Fruit fly (Drosophila melanogaster) whole organism, embryonic: Measurements from ENCODE around the gene CG5808.

ENCODE experiments used
- Atf3 ChIP-seq: fragments of 200-800 bp; sonication (Bioruptor generic); optimal IDR thresholded peaks from 3 replicates; lab custom pipeline; 2016; ENCODE audit warnings: missing biosample characterization, missing genetic modification characterization
- Blimp-1 ChIP-seq: fragments of 200-800 bp; sonication (Bioruptor generic); optimal IDR thresholded peaks from 3 replicates; lab custom pipeline; 2018; ENCODE audit warnings: missing biosample characterization, missing genetic modification characterization, mild to moderate bottlenecking, moderate library complexity, missing genetic modification reagents
- CG10147 ChIP-seq: fragments of 200-800 bp; sonication (Bioruptor generic); optimal IDR thresholded peaks from 2 replicates; lab custom pipeline; 2019; ENCODE audit warnings: missing biosample characterization, mild to moderate bottlenecking, missing genetic modification characterization, moderate library complexity
- CG10274 ChIP-seq: fragments of 200-800 bp; sonication (Bioruptor generic); optimal IDR thresholded peaks from 3 replicates; lab custom pipeline; 2017; ENCODE audit warnings: missing biosample characterization, mild to moderate bottlenecking, missing genetic modification characterization
- CG10959 ChIP-seq: fragments of 200-800 bp; sonication (Bioruptor generic); IDR thresholded peaks from 2 replicates; pipeline ENCODE4 v1.3.6; 2022; ENCODE audit warnings: missing biosample characterization, missing genetic modification characterization
- CG11723 ChIP-seq: fragments of 200-800 bp; sonication (Bioruptor generic); optimal IDR thresholded peaks from 2 replicates; lab custom pipeline; 2017; ENCODE audit warnings: missing biosample characterization, mild to moderate bottlenecking, missing genetic modification characterization
- CG14014 ChIP-seq: fragments of 200-800 bp; sonication (Bioruptor generic); IDR thresholded peaks from 2 replicates; pipeline ENCODE4 v1.3.6; 2022; ENCODE audit warnings: missing biosample characterization, missing genetic modification characterization
- CG14860 ChIP-seq: fragments of 200-800 bp; sonication (Bioruptor generic); IDR thresholded peaks from 3 replicates; pipeline ENCODE4 v1.3.6; 2022; ENCODE audit warnings: missing biosample characterization, missing genetic modification characterization; ENCODE audit not compliant: partially characterized antibody
- CG14965 ChIP-seq: fragments of 200-800 bp; sonication (Bioruptor generic); optimal IDR thresholded peaks from 2 replicates; lab custom pipeline; 2016; ENCODE audit warnings: missing biosample characterization, missing genetic modification characterization, borderline replicate concordance
- CG15073 ChIP-seq: fragments of 200-800 bp; sonication (Bioruptor generic); optimal IDR thresholded peaks from 2 replicates; lab custom pipeline; 2016; ENCODE audit warnings: missing biosample characterization, missing genetic modification characterization
- CG15479 ChIP-seq: fragments of 200-800 bp; sonication (Bioruptor generic); optimal IDR thresholded peaks from 3 replicates; lab custom pipeline; 2019; ENCODE audit warnings: missing biosample characterization, mild to moderate bottlenecking, missing genetic modification characterization, moderate library complexity
- CG17186 ChIP-seq: fragments of 200-800 bp; sonication (Bioruptor generic); optimal IDR thresholded peaks from 3 replicates; lab custom pipeline; 2017; ENCODE audit warnings: missing biosample characterization, missing genetic modification reagents, missing genetic modification characterization
- CG18011 ChIP-seq: fragments of 200-800 bp; sonication (Bioruptor generic); optimal IDR thresholded peaks from 2 replicates; lab custom pipeline; 2017; ENCODE audit warnings: missing biosample characterization, missing genetic modification characterization, mild to moderate bottlenecking, moderate library complexity, missing genotype
- CG18764 ChIP-seq: fragments of 200-800 bp; sonication (Bioruptor generic); optimal IDR thresholded peaks from 3 replicates; lab custom pipeline; 2016; ENCODE audit warnings: missing biosample characterization, missing genetic modification characterization
- CG2120 ChIP-seq: fragments of 200-800 bp; sonication (Bioruptor generic); optimal IDR thresholded peaks from 3 replicates; lab custom pipeline; 2016; ENCODE audit warnings: missing biosample characterization, missing genetic modification characterization
- CG2202 ChIP-seq: fragments of 200-800 bp; sonication (Bioruptor generic); optimal IDR thresholded peaks from 2 replicates; lab custom pipeline; 2018; ENCODE audit warnings: missing biosample characterization, mild to moderate bottlenecking, missing genetic modification characterization
- CG3065 ChIP-seq: fragments of 200-800 bp; sonication (Bioruptor generic); optimal IDR thresholded peaks from 2 replicates; lab custom pipeline; 2016; ENCODE audit warnings: missing biosample characterization, missing genetic modification characterization
- CG3847 ChIP-seq: fragments of 200-800 bp; sonication (Bioruptor generic); IDR thresholded peaks from 2 replicates; pipeline ENCODE4 v1.3.6; 2022; ENCODE audit warnings: missing biosample characterization, missing genetic modification characterization
- CG4328 ChIP-seq: fragments of 200-800 bp; sonication (Bioruptor generic); optimal IDR thresholded peaks from 3 replicates; lab custom pipeline; 2017; ENCODE audit warnings: missing biosample characterization, missing genetic modification reagents, missing genetic modification characterization
- CG8281 ChIP-seq: fragments of 200-800 bp; sonication (Bioruptor generic); optimal IDR thresholded peaks from 2 replicates; lab custom pipeline; 2018; ENCODE audit warnings: missing biosample characterization, mild to moderate bottlenecking, missing genetic modification characterization, moderate library complexity
- CG8388 ChIP-seq: fragments of 200-800 bp; sonication (Bioruptor generic); optimal IDR thresholded peaks from 2 replicates; lab custom pipeline; 2019; ENCODE audit warnings: missing biosample characterization, mild to moderate bottlenecking, missing genetic modification characterization, moderate library complexity
- Chrac-16 ChIP-seq: fragments of 200-800 bp; sonication (Bioruptor generic); optimal IDR thresholded peaks from 3 replicates; lab custom pipeline; 2016; ENCODE audit warnings: missing biosample characterization, missing genetic modification characterization
- CoRest ChIP-seq: fragments of 200-800 bp; sonication (Bioruptor generic); optimal IDR thresholded peaks from 3 replicates; lab custom pipeline; 2018; ENCODE audit warnings: missing biosample characterization, mild to moderate bottlenecking, missing genetic modification characterization, moderate library complexity
- Dbx ChIP-seq: fragments of 200-800 bp; sonication (Bioruptor generic); IDR thresholded peaks from 3 replicates; pipeline ENCODE4 v1.3.6; 2022; ENCODE audit warnings: missing biosample characterization, missing genetic modification characterization
- Dref ChIP-seq: fragments of 200-800 bp; sonication (Bioruptor generic); IDR thresholded peaks from 2 replicates; pipeline ENCODE4 v1.3.6; 2022; ENCODE audit warnings: missing biosample characterization, missing genetic modification characterization
- Jarid2 ChIP-seq: fragments of 200-800 bp; sonication (Bioruptor generic); optimal IDR thresholded peaks from 3 replicates; lab custom pipeline; 2017; ENCODE audit warnings: mild to moderate bottlenecking, missing biosample characterization, missing genetic modification reagents, missing genetic modification characterization
- Kr ChIP-seq: fragments of 200-800 bp; sonication (Bioruptor generic); optimal IDR thresholded peaks from 2 replicates; lab custom pipeline; 2017; ENCODE audit warnings: missing biosample characterization, mild to moderate bottlenecking, missing genetic modification characterization
- Med ChIP-seq: fragments of 200-800 bp; sonication (Bioruptor generic); peaks from one replicate; lab custom pipeline; 2016; ENCODE audit warnings: missing biosample characterization, missing genetic modification characterization, mild to moderate bottlenecking, inconsistent platforms, moderate library complexity
- Meics ChIP-seq: fragments of 200-800 bp; sonication (Bioruptor generic); optimal IDR thresholded peaks from 2 replicates; lab custom pipeline; 2017; ENCODE audit warnings: missing biosample characterization, mild to moderate bottlenecking, missing genetic modification characterization
- Mrtf ChIP-seq: fragments of 200-800 bp; sonication (Bioruptor generic); IDR thresholded peaks from 3 replicates; pipeline ENCODE4 v1.3.6; 2022; ENCODE audit warnings: missing biosample characterization, missing genetic modification characterization
- PHDP ChIP-seq: fragments of 200-800 bp; sonication (Bioruptor generic); optimal IDR thresholded peaks from 3 replicates; lab custom pipeline; 2018; ENCODE audit warnings: missing biosample characterization, mild to moderate bottlenecking, missing genetic modification characterization, moderate library complexity
- al ChIP-seq: fragments of 200-800 bp; sonication (Bioruptor generic); IDR thresholded peaks from 2 replicates; pipeline ENCODE4 v1.3.6; 2022; ENCODE audit warnings: missing biosample characterization, missing genetic modification characterization
- amos ChIP-seq: fragments of 200-800 bp; sonication (Bioruptor generic); IDR thresholded peaks from 2 replicates; pipeline ENCODE4 v1.3.6; 2022; ENCODE audit warnings: missing biosample characterization, missing genetic modification characterization; ENCODE audit not compliant: partially characterized antibody
- bsh ChIP-seq, 2 experiments: fragments of 200-800 bp; sonication (Bioruptor generic); optimal IDR thresholded peaks; 2 replicates each; lab custom pipeline; 2017 to 2018; ENCODE audit warnings: mild to moderate bottlenecking in 2 of 2, missing biosample characterization in 2 of 2, missing genetic modification characterization in 2 of 2, moderate library complexity in 1 of 2
- cg ChIP-seq: fragments of 200-800 bp; sonication (Bioruptor generic); optimal IDR thresholded peaks from 3 replicates; lab custom pipeline; 2019; ENCODE audit warnings: missing biosample characterization, mild to moderate bottlenecking, missing genetic modification characterization, moderate library complexity
- crp ChIP-seq, 2 experiments: fragments of 200-800 bp; sonication (Bioruptor generic); optimal IDR thresholded peaks; 2 replicates in 1 of 2; 3 replicates in 1 of 2; lab custom pipeline; 2017; ENCODE audit warnings: missing biosample characterization in 2 of 2, missing genetic modification characterization in 2 of 2, mild to moderate bottlenecking in 1 of 2, moderate library complexity in 1 of 2
- dpn ChIP-seq, 2 experiments: fragments of 200-800 bp; sonication (Bioruptor generic); optimal IDR thresholded peaks; 3 replicates each; lab custom pipeline; 2016; ENCODE audit warnings: missing biosample characterization in 2 of 2, missing genetic modification characterization in 2 of 2
- dysf ChIP-seq: fragments of 200-800 bp; sonication (Bioruptor generic); IDR thresholded peaks from 3 replicates; pipeline ENCODE4 v1.3.6; 2022; ENCODE audit warnings: missing biosample characterization, missing genetic modification characterization
- eyg ChIP-seq: fragments of 200-800 bp; sonication (Bioruptor generic); optimal IDR thresholded peaks from 3 replicates; lab custom pipeline; 2016; ENCODE audit warnings: missing biosample characterization, missing genetic modification characterization
- fd64A ChIP-seq: fragments of 200-800 bp; sonication (Bioruptor generic); optimal IDR thresholded peaks from 3 replicates; lab custom pipeline; 2018; ENCODE audit warnings: missing biosample characterization, mild to moderate bottlenecking, missing genetic modification characterization
- hbn ChIP-seq: fragments of 200-800 bp; sonication (Bioruptor generic); IDR thresholded peaks from 2 replicates; pipeline ENCODE4 v1.3.6; 2022; ENCODE audit warnings: missing biosample characterization, missing genetic modification characterization; ENCODE audit not compliant: partially characterized antibody
- kay ChIP-seq: fragments of 200-800 bp; sonication (Bioruptor generic); optimal IDR thresholded peaks from 2 replicates; lab custom pipeline; 2016; ENCODE audit warnings: missing biosample characterization, missing genetic modification characterization
- lmd ChIP-seq: fragments of 200-800 bp; sonication (Bioruptor generic); IDR thresholded peaks from 2 replicates; pipeline ENCODE4 v1.3.6; 2022; ENCODE audit warnings: missing biosample characterization, missing genetic modification characterization
- prd ChIP-seq, 3 experiments: fragments of >200 bp in 2 of 3; fragments of 200-800 bp in 1 of 3; sonication (Bioruptor generic) in 1 of 3; optimal IDR thresholded peaks in 2 of 3; IDR thresholded peaks in 1 of 3; 2 replicates in 2 of 3; 3 replicates in 1 of 3; pipeline versions ENCODE4 v1.3.6 to Lab custom; 2017 to 2022; ENCODE audit warnings: missing biosample characterization in 1 of 3, missing genetic modification characterization in 1 of 3
- pros ChIP-seq: fragments of 200-800 bp; sonication (Bioruptor generic); optimal IDR thresholded peaks from 3 replicates; lab custom pipeline; 2019; ENCODE audit warnings: missing biosample characterization, mild to moderate bottlenecking, missing genetic modification characterization, moderate library complexity
- psq ChIP-seq: fragments of 200-800 bp; sonication (Bioruptor generic); optimal IDR thresholded peaks from 2 replicates; lab custom pipeline; 2017; ENCODE audit warnings: missing biosample characterization, missing genetic modification characterization
- sob ChIP-seq: fragments of 200-800 bp; sonication (Bioruptor generic); IDR thresholded peaks from 2 replicates; pipeline ENCODE4 v1.3.6; 2022; ENCODE audit warnings: missing biosample characterization, missing genetic modification characterization
- zen ChIP-seq: fragments of 200-800 bp; sonication (Bioruptor generic); optimal IDR thresholded peaks from 3 replicates; lab custom pipeline; 2018; ENCODE audit warnings: missing biosample characterization, mild to moderate bottlenecking, missing genetic modification characterization, moderate library complexity

Gene CG5808

DNA sequence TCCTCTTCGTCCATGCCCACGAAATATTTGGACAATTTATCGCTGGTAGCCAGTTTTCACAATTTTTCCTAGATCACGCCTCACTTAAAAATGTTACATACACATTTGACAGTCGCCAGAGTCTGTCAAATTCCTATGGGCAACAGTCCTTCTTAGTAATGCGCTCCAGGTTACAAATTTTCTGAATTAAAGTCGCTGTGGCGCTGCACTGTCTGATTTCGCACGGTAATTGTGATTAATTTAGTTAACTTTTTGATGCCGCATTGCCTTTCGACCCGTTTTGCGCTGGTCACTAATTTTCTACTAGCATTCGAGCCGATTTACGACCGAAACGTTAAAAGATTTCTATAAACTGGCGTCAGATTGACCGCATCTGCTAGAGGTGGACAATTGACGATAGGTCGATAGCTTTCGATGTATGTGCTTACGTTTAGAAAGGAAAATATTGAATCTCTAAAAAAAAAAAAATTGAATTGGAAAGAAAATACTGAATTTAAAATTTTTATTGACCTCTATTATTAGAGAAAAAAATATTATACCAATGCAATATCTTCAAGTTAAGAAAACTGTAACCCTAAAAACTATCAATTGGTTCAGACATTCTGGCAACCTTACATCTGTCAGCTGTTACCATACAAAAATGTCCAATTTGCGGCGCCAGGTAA lies 3.0 kb downstream of the CG5808 start, which contains the start of the genes lili and CG34150 (continued):
- TF ChIP-seq CG4328 (GFP tag; lab: Kevin White, UChicago) (peak; percentile 65), prd (optimal IDR thresholded peaks at IDR 0.05; lab: Kevin White, UChicago) (no peak), prd (GFP tag; IDR thresholded peaks at IDR 0.05; lab: Robert Waterston, UW) (peak; percentile 84), CG17186 (GFP tag; lab: Kevin White, UChicago) (peak; percentile 19), lmd (peak; percentile 61; the same call in 1 of the 2 replicates), crp (GFP tag; optimal IDR thresholded peaks at IDR 0.05; lab: Kevin White, UChicago) (peak; percentile 78 to 94), Chrac-16 (GFP tag; lab: Kevin White, UChicago) (peak; percentile 85), fd64A (GFP tag; lab: Kevin White, UChicago) (no peak), dysf (GFP tag; lab: Robert Waterston, UW) (peak; percentile 66), CG15073 (no peak), pros (GFP tag; lab: Kevin White, UChicago) (no peak), CG10147 (GFP tag; lab: Kevin White, UChicago) (peak; percentile 70), CG2120 (GFP tag; lab: Kevin White, UChicago) (peak; percentile 91), psq (GFP tag; lab: Kevin White, UChicago) (peak; percentile 57), Blimp-1 (peak; percentile 76), CG8388 (GFP tag; lab: Kevin White, UChicago) (peak; percentile 55), Mrtf (GFP tag; lab: Robert Waterston, UW) (0 out of 3 replicates have a peak, but pooled peaks have one; percentile 45), CG14965 (GFP tag; lab: Kevin White, UChicago) (no peak), CG2202 (tag; lab: Kevin White, UChicago) (peak; percentile 32), CG8281 (tag; lab: Kevin White, UChicago) (peak; percentile 36), CoRest (tag; lab: Kevin White, UChicago) (peak; percentile 85), eyg (GFP tag; lab: Kevin White, UChicago) (no peak), CG3847 (GFP tag; lab: Robert Waterston, UW) (peak; percentile 89), amos (GFP tag; lab: Robert Waterston, UW) (peak; percentile 79), Dref (peak; percentile 74), dpn (GFP tag; optimal IDR thresholded peaks at IDR 0.05; lab: Kevin White, UChicago) (peak; percentile 81), bsh (GFP tag; optimal IDR thresholded peaks at IDR 0.05; lab: Kevin White, UChicago) (peak; percentile 0 to 68), CG3065 (GFP tag; lab: Kevin White, UChicago) (no peak), CG18764 (GFP tag; lab: Kevin White, UChicago) (peak; percentile 73), CG14860 (GFP tag; lab: Robert Waterston, UW) (peak; percentile 70; the same call in 2 of the 3 replicates), Atf3 (GFP tag; lab: Kevin White, UChicago) (peak; percentile 43), PHDP (tag; lab: Kevin White, UChicago) (peak; percentile 77), Dbx (GFP tag; lab: Robert Waterston, UW) (peak; percentile 82), Kr (GFP tag; lab: Kevin White, UChicago) (no peak), CG10959 (GFP tag; lab: Robert Waterston, UW) (no peak), Jarid2 (peak; percentile 90), kay (GFP tag; lab: Kevin White, UChicago) (peak; percentile 63), sob (GFP tag; lab: Robert Waterston, UW) (peak; percentile 86), CG18011 (peak; percentile 53), hbn (peak; percentile 75), cg (GFP tag; lab: Kevin White, UChicago) (no peak), Meics (GFP tag; lab: Kevin White, UChicago) (peak; percentile 52), CG15479 (GFP tag; lab: Kevin White, UChicago) (no peak), al (GFP tag; lab: Robert Waterston, UW) (peak; percentile 69), zen (tag; lab: Kevin White, UChicago) (peak; percentile 54), CG10274 (no peak), Med (peak; percentile 96), CG11723 (GFP tag; lab: Kevin White, UChicago) (peak; percentile 11), CG14014 (GFP tag; lab: Robert Waterston, UW) (peak; percentile 78)
